Worm (Caenorhabditis elegans) whole organism, late embryonic: ENCODE results near the gene T03G11.10.

Experiments
- K09A11.1 ChIP-seq: sonication (generic microtip); optimal IDR thresholded peaks from 2 replicates; lab custom pipeline; 2017; ENCODE audit warnings: antibody characterized with exemption, mild to moderate bottlenecking, missing genetic modification characterization, missing compliant biosample characterization; ENCODE audit not compliant: insufficient read depth
- ama-1 ChIP-seq: fragments of 150-350 bp; optimal IDR thresholded peaks from 2 replicates; lab custom pipeline; 2014
- ceh-14 ChIP-seq: sonication (generic microtip); optimal IDR thresholded peaks from 2 replicates; lab custom pipeline; 2016; ENCODE audit warnings: missing genotype, missing genetic modification characterization, missing compliant biosample characterization
- ceh-48 ChIP-seq: sonication (generic microtip); optimal IDR thresholded peaks from 2 replicates; lab custom pipeline; 2016; ENCODE audit warnings: missing genetic modification characterization, inconsistent platforms, missing compliant biosample characterization
- ceh-6 ChIP-seq: fragments of 200-800 bp; sonication (Bioruptor generic); optimal IDR thresholded peaks from 2 replicates; lab custom pipeline; 2018; ENCODE audit warnings: mild to moderate bottlenecking, missing genetic modification characterization, missing compliant biosample characterization
- dve-1 ChIP-seq: sonication (generic microtip); optimal IDR thresholded peaks from 2 replicates; lab custom pipeline; 2017; ENCODE audit warnings: antibody characterized with exemption, mild to moderate bottlenecking, missing genetic modification characterization, missing compliant biosample characterization
- ets-4 ChIP-seq: sonication (generic microtip); optimal IDR thresholded peaks from 2 replicates; lab custom pipeline; 2016; ENCODE audit warnings: missing genetic modification characterization, missing compliant biosample characterization
- fkh-10 ChIP-seq: fragments of 150-350 bp; optimal IDR thresholded peaks from 2 replicates; lab custom pipeline; 2014; ENCODE audit warnings: missing biosample characterization, missing genetic modification reagents, missing genetic modification characterization
- hlh-30 ChIP-seq: sonication (generic microtip); optimal IDR thresholded peaks from 2 replicates; lab custom pipeline; 2017; ENCODE audit warnings: antibody characterized with exemption, missing genetic modification characterization, missing compliant biosample characterization; ENCODE audit not compliant: insufficient read depth
- odd-2 ChIP-seq: sonication (generic microtip); optimal IDR thresholded peaks from 2 replicates; lab custom pipeline; 2017; ENCODE audit warnings: antibody characterized with exemption, mild to moderate bottlenecking, missing genetic modification characterization, missing compliant biosample characterization
- pat-9 ChIP-seq: fragments of 200-800 bp; sonication (Bioruptor generic); optimal IDR thresholded peaks from 2 replicates; lab custom pipeline; 2018; ENCODE audit warnings: mild to moderate bottlenecking, missing genetic modification characterization, moderate library complexity, missing compliant biosample characterization
- pha-4 ChIP-seq: fragments of 150-350 bp; optimal IDR thresholded peaks from 2 replicates; lab custom pipeline; 2018; ENCODE audit warnings: missing biosample characterization, missing genetic modification reagents, missing genetic modification characterization
- pqm-1 ChIP-seq: sonication (generic microtip); optimal IDR thresholded peaks from 2 replicates; lab custom pipeline; 2016; ENCODE audit warnings: missing genetic modification characterization, missing compliant biosample characterization
- tbx-2 ChIP-seq: sonication (generic microtip); optimal IDR thresholded peaks from 2 replicates; lab custom pipeline; 2016; ENCODE audit warnings: missing genetic modification characterization, missing compliant biosample characterization

- no peak for TF ChIP-seq ceh-48 (tag; lab: Kevin White, UChicago)
- no peak for TF ChIP-seq pat-9
- TF ChIP-seq K09A11.1 (tag; lab: Kevin White, UChicago) = no peak
- TF ChIP-seq ceh-14 (tag; lab: Kevin White, UChicago) = no peak
- no peak for TF ChIP-seq fkh-10 (GFP tag; lab: Kevin White, UChicago)
- no peak for TF ChIP-seq odd-2 (tag; lab: Kevin White, UChicago)
- no peak for TF ChIP-seq hlh-30 (tag; lab: Kevin White, UChicago)
- no peak for TF ChIP-seq ceh-6 (GFP tag; lab: Kevin White, UChicago)
- no peak for TF ChIP-seq dve-1
- TF ChIP-seq tbx-2 (tag; lab: Kevin White, UChicago) = no peak
- TF ChIP-seq pha-4 (tag; lab: Kevin White, UChicago) = no peak
- no peak for TF ChIP-seq pqm-1 (tag; lab: Kevin White, UChicago)
- TF ChIP-seq ets-4 (tag; lab: Kevin White, UChicago) = no peak
- no peak for TF ChIP-seq ama-1 (lab: Kevin White, UChicago)
Observed at ce11 chrX:5120196-5120595, 50.8 kb downstream of the T03G11.10 start.
